Fruit fly (Drosophila melanogaster) whole organism, larva: ENCODE results near the gene CG4829.

Experiments
- noc ChIP-seq: fragments of 200-800 bp; sonication (Bioruptor generic); optimal IDR thresholded peaks from 3 replicates; lab custom pipeline; 2019; ENCODE audit warnings: missing biosample characterization, mild to moderate bottlenecking, missing genetic modification characterization, moderate library complexity

Gene CG4829

DNA sequence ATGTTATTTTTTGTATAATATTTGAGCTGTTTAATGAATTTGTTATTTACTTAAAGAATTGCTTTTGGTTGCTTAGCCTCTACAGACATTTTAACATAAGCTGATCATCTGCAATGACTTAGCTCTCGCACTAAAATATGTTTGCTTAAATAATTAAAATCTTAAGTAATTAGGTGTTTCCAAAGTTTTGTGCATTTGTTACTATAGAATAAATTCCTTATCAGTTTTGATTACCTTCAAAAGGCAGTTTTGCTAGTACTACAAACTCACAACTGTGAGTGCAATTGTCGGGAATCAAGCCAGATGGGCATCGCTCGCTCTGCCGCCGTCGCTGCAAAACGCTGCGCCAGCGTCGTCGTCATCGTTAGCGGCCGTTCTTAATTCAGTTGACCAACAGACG, 5.0 kb downstream of the CG4829 start:
- no peak for TF ChIP-seq noc

dm6 chrX:16818186-16818585, 6.7 kb downstream of the CG4829 start:
- no peak for TF ChIP-seq noc

- TF ChIP-seq noc = no peak
These were observed 9.2 kb downstream of the CG4829 start for dm6 chrX:16820665-16821064.

- TF ChIP-seq noc = no peak
These were observed 9.7 kb downstream of the CG4829 start for dm6 chrX:16821216-16821615.

- peak; percentile 22 for TF ChIP-seq noc
These were observed 10.6 kb downstream of the CG4829 start for dm6 chrX:16822080-16822479.

dm6 chrX:16829439-16830028, 18.0 kb downstream of the CG4829 start:
- peak; percentile 43 for TF ChIP-seq noc

- no peak for TF ChIP-seq noc
These were observed 18.6 kb downstream of the CG4829 start for dm6 chrX:16830081-16830480.

dm6 chrX:16831848-16832247, 20.3 kb downstream of the CG4829 start:
- TF ChIP-seq noc = no peak

DNA sequence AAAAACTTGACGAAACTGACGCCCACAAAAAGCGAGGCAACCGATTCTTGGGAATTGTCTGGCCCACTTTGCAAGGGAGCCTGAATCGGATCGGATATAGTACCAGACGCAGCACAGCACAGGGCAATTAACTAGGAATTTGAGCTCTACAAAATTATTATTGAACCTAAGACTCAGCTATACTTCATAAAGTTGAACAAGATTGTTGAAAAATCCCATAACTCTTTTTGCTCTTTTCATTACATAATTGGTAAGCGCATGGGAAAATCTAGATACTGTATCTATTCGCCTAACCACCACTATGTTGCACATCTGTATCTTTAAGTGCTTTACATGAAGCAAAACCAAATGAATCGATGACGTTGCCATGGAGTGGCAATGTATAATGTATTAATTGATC, 21.6 kb downstream of the CG4829 start:
- no peak for TF ChIP-seq noc

dm6 chrX:16834259-16834658, 22.8 kb downstream of the CG4829 start:
- TF ChIP-seq noc = no peak

- TF ChIP-seq noc = no peak
These were observed 23.8 kb downstream of the CG4829 start, which contains the start of the genes CG13004 and CG46306 for dm6 chrX:16835304-16835703. Gene CG13004, minus strand, starts transcription at chrX:16835520. Gene CG46306, minus strand, starts transcription at chrX:16835520.

DNA sequence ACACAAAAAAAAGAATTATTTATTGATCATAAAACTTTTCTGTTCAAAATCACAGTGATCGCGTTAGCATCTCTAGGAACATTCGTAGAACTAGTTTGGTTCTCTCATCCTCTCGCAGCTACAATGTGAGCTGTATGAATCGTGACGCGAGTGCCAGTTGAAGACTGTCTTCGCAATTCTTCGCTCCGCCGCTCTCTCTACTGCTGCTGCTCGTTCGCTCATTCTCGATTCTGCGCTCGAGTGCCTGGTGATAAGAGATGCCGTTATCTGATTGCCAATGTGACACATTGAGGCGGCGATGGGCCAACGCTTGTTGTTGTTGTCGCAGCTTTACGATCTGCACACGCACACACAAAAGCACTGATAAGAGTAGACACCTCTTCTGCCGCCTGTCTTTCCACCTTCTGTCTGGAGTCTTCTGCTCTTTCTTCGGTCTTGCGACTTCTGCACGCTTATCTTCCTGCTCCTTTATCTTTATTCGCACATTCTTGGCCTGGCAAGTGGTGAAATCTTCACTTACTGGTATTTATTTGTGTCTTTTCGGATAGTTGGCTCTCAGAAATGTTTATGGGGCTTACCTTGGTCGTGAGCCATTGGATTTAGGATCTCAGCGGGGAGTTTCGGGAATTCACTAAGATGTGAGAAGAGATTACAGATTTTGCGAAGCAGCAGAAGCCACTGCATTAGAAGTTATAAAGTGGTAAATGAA, 24.7 kb downstream of the CG4829 start:
- TF ChIP-seq noc = peak; percentile 80

DNA sequence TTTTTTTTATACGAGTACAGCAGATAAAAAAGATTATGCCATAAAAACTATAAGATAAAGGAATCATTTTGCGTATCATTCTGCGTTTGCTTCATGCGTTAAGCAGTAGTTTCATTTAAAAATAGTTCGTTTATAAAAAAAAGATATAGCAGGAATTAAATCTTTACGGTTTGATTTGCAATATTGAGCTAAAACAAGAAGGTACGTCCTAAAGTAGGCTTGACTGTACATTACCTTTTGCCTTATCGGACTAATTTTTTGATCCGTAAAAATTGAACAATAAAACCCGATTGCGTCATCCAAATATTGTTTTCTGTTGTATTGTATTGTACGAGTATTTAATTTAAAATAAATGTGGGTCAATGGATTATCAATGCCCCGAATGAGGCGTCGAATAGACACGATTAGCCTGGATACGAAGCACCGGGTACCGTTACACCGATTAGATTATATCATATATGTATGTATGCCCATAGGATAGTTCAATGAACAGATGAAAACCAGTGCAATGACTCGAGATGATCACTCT, 25.4 kb downstream of the CG4829 start:
- TF ChIP-seq noc = no peak

- peak; percentile 32 for TF ChIP-seq noc
These were observed 26.2 kb downstream of the CG4829 start for dm6 chrX:16837588-16838178.

- no peak for TF ChIP-seq noc
These were observed 27.5 kb downstream of the CG4829 start for dm6 chrX:16839033-16839432.

DNA sequence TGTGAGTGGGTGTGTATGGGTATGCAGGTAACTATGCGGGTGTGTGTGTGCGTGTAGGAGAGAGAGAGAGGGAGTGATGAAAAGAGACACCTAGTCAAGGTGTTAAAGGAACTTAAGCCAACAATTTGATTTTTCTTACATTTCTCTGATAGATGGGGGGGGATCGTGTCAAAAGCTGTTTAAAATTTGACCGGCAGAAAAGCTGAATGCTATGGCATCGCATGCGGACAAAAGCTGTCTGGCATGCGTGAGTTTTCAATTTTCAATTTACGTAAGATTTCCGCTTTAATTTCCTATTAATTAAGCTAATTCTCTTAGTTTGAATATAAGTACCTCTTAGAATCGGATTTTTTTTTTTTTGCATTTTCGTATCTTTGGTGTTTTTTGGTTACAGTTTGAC, 28.4 kb downstream of the CG4829 start:
- no peak for TF ChIP-seq noc

dm6 chrX:16844295-16844694, 32.8 kb downstream of the CG4829 start, which contains the start of gene RSG7:
Gene RSG7, minus strand, starts transcription at chrX:16844433.
- no peak for TF ChIP-seq noc

DNA sequence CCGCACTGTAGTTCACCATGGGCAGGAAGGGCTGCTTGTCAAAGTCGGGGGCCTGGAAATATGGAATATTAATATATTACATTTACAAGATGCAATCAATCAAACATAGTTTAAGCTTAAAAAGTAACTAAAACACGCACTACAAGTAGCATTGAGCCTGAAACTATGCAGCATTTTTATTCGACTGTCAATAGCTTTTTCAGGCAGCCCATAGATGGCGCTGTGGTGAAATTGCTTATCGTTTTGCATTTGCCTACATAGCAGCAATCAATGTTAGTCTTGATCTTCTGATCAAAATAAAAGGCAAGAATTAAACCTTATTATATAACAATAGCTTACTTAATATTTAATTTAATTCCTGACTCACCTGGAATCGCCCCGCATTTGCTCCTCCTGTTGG, 35.1 kb downstream of the CG4829 start:
- TF ChIP-seq noc = no peak
